Worm (Caenorhabditis elegans) whole organism, L2 larva: ENCODE data around the gene sru-30.

ENCODE experiments used
- F13H6.1 ChIP-seq: sonication (generic microtip); optimal IDR thresholded peaks from 2 replicates; lab custom pipeline; 2016; ENCODE audit warnings: missing genetic modification characterization, missing compliant biosample characterization
- Y55F3AM.14 ChIP-seq: fragments of 200-800 bp; sonication (Bioruptor generic); optimal IDR thresholded peaks from 2 replicates; lab custom pipeline; 2018; ENCODE audit warnings: mild to moderate bottlenecking, missing genetic modification characterization, missing compliant biosample characterization
- ZK546.5 ChIP-seq: sonication (generic microtip); optimal IDR thresholded peaks from 2 replicates; lab custom pipeline; 2017; ENCODE audit warnings: missing biosample characterization, missing genetic modification characterization
- aly-2 ChIP-seq: fragments of 150-350 bp; optimal IDR thresholded peaks from 2 replicates; lab custom pipeline; 2014; ENCODE audit warnings: missing biosample characterization, missing genetic modification characterization
- ama-1 ChIP-seq: fragments of 150-350 bp; optimal IDR thresholded peaks from 2 replicates; lab custom pipeline; 2018; ENCODE audit warnings: inconsistent platforms
- ceh-16 ChIP-seq: fragments of 150-350 bp; optimal IDR thresholded peaks from 2 replicates; lab custom pipeline; 2014; ENCODE audit warnings: missing biosample characterization, missing genetic modification characterization
- crh-2 ChIP-seq: sonication (generic microtip); optimal IDR thresholded peaks from 2 replicates; lab custom pipeline; 2017; ENCODE audit warnings: missing biosample characterization, missing genetic modification characterization
- egl-27 ChIP-seq: sonication (generic microtip); optimal IDR thresholded peaks from 3 replicates; lab custom pipeline; 2017; ENCODE audit warnings: missing biosample characterization, missing genetic modification reagents, missing genetic modification characterization
- elt-1 ChIP-seq: fragments of 150-350 bp; optimal IDR thresholded peaks from 2 replicates; lab custom pipeline; 2014; ENCODE audit warnings: missing biosample characterization, missing genetic modification characterization
- elt-3 ChIP-seq: sonication (generic microtip); optimal IDR thresholded peaks from 2 replicates; lab custom pipeline; 2017; ENCODE audit warnings: missing biosample characterization, missing genetic modification characterization
- gmeb-1 ChIP-seq: fragments of 150-350 bp; optimal IDR thresholded peaks from 2 replicates; lab custom pipeline; 2014; ENCODE audit warnings: missing biosample characterization, missing genetic modification characterization
- lin-13 ChIP-seq: fragments of 150-350 bp; optimal IDR thresholded peaks from 2 replicates; lab custom pipeline; 2014; ENCODE audit warnings: missing biosample characterization, missing genetic modification reagents, missing genetic modification characterization
- lin-39 ChIP-seq: fragments of 150-350 bp; optimal IDR thresholded peaks from 2 replicates; lab custom pipeline; 2014; ENCODE audit warnings: missing biosample characterization, missing genetic modification reagents, missing genetic modification characterization
- mdl-1 ChIP-seq, 2 experiments: fragments of 150-350 bp in 1 of 2; sonication (generic microtip) in 1 of 2; optimal IDR thresholded peaks; 2 replicates each; lab custom pipeline; 2017; ENCODE audit warnings: missing biosample characterization in 2 of 2, missing genetic modification characterization in 2 of 2
- nhr-10 ChIP-seq: sonication (generic microtip); optimal IDR thresholded peaks from 2 replicates; lab custom pipeline; 2017; ENCODE audit warnings: missing biosample characterization, missing genetic modification characterization
- nhr-11 ChIP-seq: fragments of 150-350 bp; optimal IDR thresholded peaks from 2 replicates; lab custom pipeline; 2014; ENCODE audit warnings: missing biosample characterization, missing genetic modification characterization
- nhr-129 ChIP-seq: fragments of 150-350 bp; optimal IDR thresholded peaks from 2 replicates; lab custom pipeline; 2014; ENCODE audit warnings: missing biosample characterization, missing genetic modification characterization
- nhr-237 ChIP-seq: fragments of 150-350 bp; optimal IDR thresholded peaks from 2 replicates; lab custom pipeline; 2014; ENCODE audit warnings: missing biosample characterization, missing genetic modification characterization
- nhr-25 ChIP-seq: fragments of 150-350 bp; sonication (generic microtip); optimal IDR thresholded peaks from 3 replicates; lab custom pipeline; 2014; ENCODE audit warnings: missing biosample characterization, missing genetic modification characterization
- nhr-6 ChIP-seq: fragments of 150-350 bp; optimal IDR thresholded peaks from 2 replicates; lab custom pipeline; 2014; ENCODE audit warnings: missing biosample characterization, missing genetic modification characterization
- nhr-77 ChIP-seq: fragments of 150-350 bp; optimal IDR thresholded peaks from 2 replicates; lab custom pipeline; 2014; ENCODE audit warnings: missing biosample characterization, missing genetic modification characterization
- peb-1 ChIP-seq: fragments of 150-350 bp; optimal IDR thresholded peaks from 2 replicates; lab custom pipeline; 2014; ENCODE audit warnings: missing biosample characterization, missing genetic modification characterization
- sem-4 ChIP-seq: fragments of 150-350 bp; optimal IDR thresholded peaks from 2 replicates; lab custom pipeline; 2014; ENCODE audit warnings: missing biosample characterization, missing genetic modification reagents, missing genetic modification characterization
- sma-3 ChIP-seq: sonication (generic microtip); optimal IDR thresholded peaks from 2 replicates; lab custom pipeline; 2016; ENCODE audit warnings: missing genetic modification reagents, missing genetic modification characterization, missing compliant biosample characterization
- sma-9 ChIP-seq, 2 experiments: fragments of 150-350 bp in 1 of 2; sonication (generic microtip) in 1 of 2; optimal IDR thresholded peaks; 2 replicates each; lab custom pipeline; 2014 to 2016; ENCODE audit warnings: missing genetic modification characterization in 2 of 2, mild to moderate bottlenecking in 1 of 2, missing biosample characterization in 1 of 2, missing compliant biosample characterization in 1 of 2, missing genetic modification reagents in 1 of 2, moderate library complexity in 1 of 2
- snpc-4 ChIP-seq: fragments of 150-350 bp; optimal IDR thresholded peaks from 2 replicates; lab custom pipeline; 2014; ENCODE audit warnings: missing biosample characterization, missing genetic modification characterization
- unc-39 ChIP-seq: fragments of 150-350 bp; optimal IDR thresholded peaks from 2 replicates; lab custom pipeline; 2014; ENCODE audit warnings: missing biosample characterization, missing genetic modification characterization
- unc-55 ChIP-seq: fragments of 150-350 bp; sonication (generic microtip); optimal IDR thresholded peaks from 3 replicates; lab custom pipeline; 2014; ENCODE audit warnings: missing biosample characterization, missing genetic modification reagents, missing genetic modification characterization
- zag-1 ChIP-seq: fragments of 150-350 bp; optimal IDR thresholded peaks from 2 replicates; lab custom pipeline; 2014; ENCODE audit warnings: missing biosample characterization, missing genetic modification characterization
- ztf-1 ChIP-seq: fragments of 200-800 bp; sonication (Bioruptor generic); conservative IDR thresholded peaks from 2 replicates; pipeline ENCODE4 v1.3.6; 2022; ENCODE audit warnings: missing genetic modification characterization, missing compliant biosample characterization
- ztf-11 ChIP-seq: sonication (generic microtip); optimal IDR thresholded peaks from 2 replicates; lab custom pipeline; 2017; ENCODE audit warnings: missing biosample characterization, missing genetic modification characterization
- ztf-4 ChIP-seq: fragments of 150-350 bp; optimal IDR thresholded peaks from 2 replicates; lab custom pipeline; 2014; ENCODE audit warnings: missing biosample characterization, missing genetic modification characterization

sru-30 gene

ce11 chrV:9777645-9778044, 36.0 kb upstream of the sru-30 start, which contains the start of gene smg-4:
Gene smg-4 (minus strand): TSS chrV:9777745.
- no peak for TF ChIP-seq nhr-11

ce11 chrV:9779418-9779817, 34.2 kb upstream of the sru-30 start, which contains the start of gene F46B6.4:
Gene F46B6.4 (minus strand): TSS chrV:9779518.
- TF ChIP-seq egl-27 (tag; lab: Kevin White, UChicago) = no peak
- no peak for TF ChIP-seq mdl-1 (tag; optimal IDR thresholded peaks at IDR 0.05; lab: Kevin White, UChicago)
- TF ChIP-seq sma-3 (GFP tag; lab: Kevin White, UChicago) = no peak
- TF ChIP-seq aly-2 = no peak
- TF ChIP-seq sem-4 (tag; lab: Kevin White, UChicago) = no peak
- no peak for TF ChIP-seq nhr-77
- no peak for TF ChIP-seq F13H6.1 (tag; lab: Kevin White, UChicago)
- TF ChIP-seq nhr-6 = no peak
- no peak for TF ChIP-seq snpc-4 (tag; lab: Kevin White, UChicago)
- TF ChIP-seq sma-9 (GFP tag; optimal IDR thresholded peaks at IDR 0.05; lab: Kevin White, UChicago) = no peak
- TF ChIP-seq sma-9 (tag; optimal IDR thresholded peaks at IDR 0.05; lab: Kevin White, UChicago) = no peak
- TF ChIP-seq nhr-237 = no peak
- no peak for TF ChIP-seq peb-1
- TF ChIP-seq lin-13 (GFP tag; lab: Kevin White, UChicago) = no peak
- TF ChIP-seq ZK546.5 = no peak
- TF ChIP-seq ztf-1 (GFP tag; lab: Robert Waterston, UW) = no peak
- no peak for TF ChIP-seq crh-2 (tag; lab: Kevin White, UChicago)
- TF ChIP-seq elt-3 (tag; lab: Kevin White, UChicago) = no peak
- TF ChIP-seq nhr-129 = no peak

ce11 chrV:9782045-9782444, 31.6 kb upstream of the sru-30 start:
- TF ChIP-seq nhr-77 (no peak), zag-1 (no peak), peb-1 (no peak), nhr-10 (no peak), unc-55 (no peak), sma-3 (GFP tag; lab: Kevin White, UChicago) (no peak), crh-2 (tag; lab: Kevin White, UChicago) (no peak), ama-1 (no peak), snpc-4 (tag; lab: Kevin White, UChicago) (no peak), nhr-25 (tag; lab: Kevin White, UChicago) (no peak)

ce11 chrV:9782969-9783368, 30.7 kb upstream of the sru-30 start, which contains the start of gene F46B6.5:
Gene F46B6.5 (minus strand): TSS chrV:9783069.
- TF ChIP-seq ama-1 (no peak), ceh-16 (tag; lab: Kevin White, UChicago) (no peak), nhr-129 (no peak), Y55F3AM.14 (GFP tag; lab: Kevin White, UChicago) (no peak), unc-55 (no peak), lin-13 (GFP tag; lab: Kevin White, UChicago) (no peak), unc-39 (tag; lab: Kevin White, UChicago) (no peak), ztf-4 (no peak), crh-2 (tag; lab: Kevin White, UChicago) (no peak), elt-1 (tag; lab: Kevin White, UChicago) (no peak), mdl-1 (tag; optimal IDR thresholded peaks at IDR 0.05; lab: Kevin White, UChicago) (no peak)
- TF ChIP-seq, all 48 proteins: peak for 0

ce11 chrV:9784215-9784614, 29.4 kb upstream of the sru-30 start:
- TF ChIP-seq gmeb-1 (tag; lab: Kevin White, UChicago) = no peak
- no peak for TF ChIP-seq sem-4 (tag; lab: Kevin White, UChicago)

- no peak for TF ChIP-seq lin-13 (GFP tag; lab: Kevin White, UChicago)
- no peak for TF ChIP-seq peb-1
- no peak for TF ChIP-seq elt-3 (tag; lab: Kevin White, UChicago)
- no peak for TF ChIP-seq lin-39 (tag; lab: Kevin White, UChicago)
- TF ChIP-seq unc-39 (tag; lab: Kevin White, UChicago) = no peak
- TF ChIP-seq nhr-25 (tag; lab: Kevin White, UChicago) = peak; percentile 39
- peak; percentile 6 for TF ChIP-seq F13H6.1 (tag; lab: Kevin White, UChicago)
- TF ChIP-seq snpc-4 (tag; lab: Kevin White, UChicago) = no peak
- TF ChIP-seq ama-1 = peak; percentile 82
- TF ChIP-seq egl-27 (tag; lab: Kevin White, UChicago) = no peak
- TF ChIP-seq sem-4 (tag; lab: Kevin White, UChicago) = no peak
- peak; percentile 6 for TF ChIP-seq nhr-129
- TF ChIP-seq ztf-11 (tag; lab: Kevin White, UChicago) = no peak
- no peak for TF ChIP-seq unc-55
- TF ChIP-seq, all 48 proteins: peak for 4
Measured at ce11 chrV:9786721-9787131, 26.9 kb upstream of the sru-30 start, which contains the start of gene F46B6.6. Gene F46B6.6 (minus strand): TSS chrV:9786868.
